Worm (Caenorhabditis elegans): ENCODE measurements around the gene C46E10.3.

The C46E10.3 gene

ce11 chrII:3701305-3701704 lies 19.8 kb upstream of the C46E10.3 start, which contains the start of gene srx-105:
Gene srx-105 (minus strand): TSS chrII:3701405.
- no peak for TF ChIP-seq bed-3 (GFP tag; optimal IDR thresholded peaks at IDR 0.05)
- no peak for TF ChIP-seq ceh-83 (GFP tag; optimal IDR thresholded peaks at IDR 0.05)
- no peak for TF ChIP-seq nhr-2 (tag; optimal IDR thresholded peaks at IDR 0.05)
- no peak for TF ChIP-seq mls-2 (tag; optimal IDR thresholded peaks at IDR 0.05)
- TF ChIP-seq lin-13 (tag; optimal IDR thresholded peaks at IDR 0.05), result no peak
- TF ChIP-seq lsy-2 (tag; optimal IDR thresholded peaks at IDR 0.05), result no peak
- no peak for TF ChIP-seq nhr-28 (tag; optimal IDR thresholded peaks at IDR 0.05)
- no peak for TF ChIP-seq snpc-4 (tag; optimal IDR thresholded peaks at IDR 0.05)
- TF ChIP-seq lin-32 (GFP tag; optimal IDR thresholded peaks at IDR 0.05), result no peak
- no peak for TF ChIP-seq nhr-12 (tag; optimal IDR thresholded peaks at IDR 0.05)
- no peak for TF ChIP-seq ztf-11 (tag; optimal IDR thresholded peaks at IDR 0.05)
- TF ChIP-seq zip-8 (tag; optimal IDR thresholded peaks at IDR 0.05), result no peak
- TF ChIP-seq elt-3 (tag; optimal IDR thresholded peaks at IDR 0.05), result no peak
- no peak for TF ChIP-seq blmp-1 (tag; optimal IDR thresholded peaks at IDR 0.05)

- TF ChIP-seq unc-62 (GFP tag; optimal IDR thresholded peaks at IDR 0.05) (no peak), lsy-2 (tag; optimal IDR thresholded peaks at IDR 0.05) (no peak), cnd-1 (tag; optimal IDR thresholded peaks at IDR 0.05) (no peak), bed-3 (GFP tag; optimal IDR thresholded peaks at IDR 0.05) (no peak), ceh-39 (tag; optimal IDR thresholded peaks at IDR 0.05) (no peak), ceh-83 (GFP tag; optimal IDR thresholded peaks at IDR 0.05) (no peak), unc-120 (tag; optimal IDR thresholded peaks at IDR 0.05; ENCODE audit: poor library complexity, severe bottlenecking) (no peak)
Measured at ce11 chrII:3705320-3705719, 15.8 kb upstream of the C46E10.3 start, which contains the start of gene srx-108. Gene srx-108 (plus strand): TSS chrII:3705620.

- no peak for TF ChIP-seq snpc-4 (tag; optimal IDR thresholded peaks at IDR 0.05)
- no peak for TF ChIP-seq unc-39 (tag; optimal IDR thresholded peaks at IDR 0.05)
- no peak for TF ChIP-seq blmp-1 (tag; optimal IDR thresholded peaks at IDR 0.05)
- TF ChIP-seq elt-3 (tag; optimal IDR thresholded peaks at IDR 0.05), result no peak
- no peak for TF ChIP-seq lin-32 (GFP tag; optimal IDR thresholded peaks at IDR 0.05)
- no peak for TF ChIP-seq mep-1 (tag; optimal IDR thresholded peaks at IDR 0.05)
- no peak for TF ChIP-seq ces-1 (GFP tag; optimal IDR thresholded peaks at IDR 0.05)
- TF ChIP-seq hlh-1 (tag; optimal IDR thresholded peaks at IDR 0.05), result no peak
- no peak for TF ChIP-seq ceh-39 (tag; optimal IDR thresholded peaks at IDR 0.05)
- no peak for TF ChIP-seq elt-1 (tag; optimal IDR thresholded peaks at IDR 0.05; ENCODE audit: borderline replicate concordance, insufficient read depth)
- no peak for TF ChIP-seq flh-1 (GFP tag; optimal IDR thresholded peaks at IDR 0.05)
Measured at ce11 chrII:3709255-3709654, 11.9 kb upstream of the C46E10.3 start, which contains the start of gene srx-110. Gene srx-110 (plus strand): TSS chrII:3709555.

- TF ChIP-seq nhr-2 (tag; optimal IDR thresholded peaks at IDR 0.05), result no peak
- TF ChIP-seq sptf-1 (tag; optimal IDR thresholded peaks at IDR 0.05), result no peak
- TF ChIP-seq sem-2 (GFP tag; optimal IDR thresholded peaks at IDR 0.05), result no peak
- no peak for TF ChIP-seq lsy-2 (tag; optimal IDR thresholded peaks at IDR 0.05)
- TF ChIP-seq lin-32 (GFP tag; optimal IDR thresholded peaks at IDR 0.05), result no peak
- TF ChIP-seq drap-1 (GFP tag; optimal IDR thresholded peaks at IDR 0.05), result no peak
- no peak for TF ChIP-seq unc-120 (tag; optimal IDR thresholded peaks at IDR 0.05; ENCODE audit: poor library complexity, severe bottlenecking)
- no peak for TF ChIP-seq lin-13 (tag; optimal IDR thresholded peaks at IDR 0.05)
- no peak for TF ChIP-seq elt-1 (tag; optimal IDR thresholded peaks at IDR 0.05; ENCODE audit: borderline replicate concordance, insufficient read depth)
- TF ChIP-seq ceh-43 (GFP tag; optimal IDR thresholded peaks at IDR 0.05), result no peak
- no peak for TF ChIP-seq nhr-12 (tag; optimal IDR thresholded peaks at IDR 0.05)
- TF ChIP-seq snpc-4 (tag; optimal IDR thresholded peaks at IDR 0.05), result no peak
- no peak for TF ChIP-seq unc-39 (tag; optimal IDR thresholded peaks at IDR 0.05)
- TF ChIP-seq tbx-8 (GFP tag; optimal IDR thresholded peaks at IDR 0.05), result no peak
- TF ChIP-seq zip-8 (tag; optimal IDR thresholded peaks at IDR 0.05), result no peak
- TF ChIP-seq nhr-76 (tag; optimal IDR thresholded peaks at IDR 0.05), result no peak
- TF ChIP-seq ceh-83 (GFP tag; optimal IDR thresholded peaks at IDR 0.05), result no peak
Measured at ce11 chrII:3711047-3711446, 10.1 kb upstream of the C46E10.3 start, which contains the start of gene fbxc-53. Gene fbxc-53 (plus strand): TSS chrII:3711291.

ce11 chrII:3714595-3714994 lies 6.5 kb upstream of the C46E10.3 start, which contains the start of gene srh-100:
Gene srh-100 (minus strand): TSS chrII:3714695.
- TF ChIP-seq lsy-2 (tag; optimal IDR thresholded peaks at IDR 0.05) (no peak), mab-5 (tag; optimal IDR thresholded peaks at IDR 0.05) (no peak), lin-32 (GFP tag; optimal IDR thresholded peaks at IDR 0.05) (no peak), lin-13 (tag; optimal IDR thresholded peaks at IDR 0.05) (no peak), mls-2 (tag; optimal IDR thresholded peaks at IDR 0.05) (no peak), hlh-1 (tag; optimal IDR thresholded peaks at IDR 0.05) (no peak), drap-1 (GFP tag; optimal IDR thresholded peaks at IDR 0.05) (no peak), ztf-11 (tag; optimal IDR thresholded peaks at IDR 0.05) (no peak), mep-1 (tag; optimal IDR thresholded peaks at IDR 0.05) (no peak), nhr-76 (tag; optimal IDR thresholded peaks at IDR 0.05) (no peak), tbx-8 (GFP tag; optimal IDR thresholded peaks at IDR 0.05) (no peak), sem-2 (GFP tag; optimal IDR thresholded peaks at IDR 0.05) (no peak), cnd-1 (tag; optimal IDR thresholded peaks at IDR 0.05) (no peak), ceh-83 (GFP tag; optimal IDR thresholded peaks at IDR 0.05) (no peak), nhr-12 (tag; optimal IDR thresholded peaks at IDR 0.05) (no peak), nhr-28 (tag; optimal IDR thresholded peaks at IDR 0.05) (no peak), sptf-1 (tag; optimal IDR thresholded peaks at IDR 0.05) (no peak)
